Worm (Caenorhabditis elegans) whole organism, L1 larva: ENCODE data around the gene C26H9A.3.
A peak's percentile ranks its signal among the peaks of the same experiment; 100 is the strongest.

Experiments used
- F16B12.6 ChIP-seq: fragments of 150-350 bp; optimal IDR thresholded peaks from 2 replicates; lab custom pipeline; 2014; ENCODE audit warnings: missing biosample characterization, missing genetic modification characterization
- aha-1 ChIP-seq: fragments of 150-350 bp; optimal IDR thresholded peaks from 2 replicates; lab custom pipeline; 2014; ENCODE audit warnings: missing biosample characterization, missing genetic modification characterization
- alr-1 ChIP-seq: fragments of 200-800 bp; sonication (Bioruptor generic); optimal IDR thresholded peaks from 2 replicates; lab custom pipeline; 2018; ENCODE audit warnings: borderline replicate concordance, mild to moderate bottlenecking, missing genetic modification characterization, missing compliant biosample characterization
- aly-2 ChIP-seq: fragments of 150-350 bp; optimal IDR thresholded peaks from 2 replicates; lab custom pipeline; 2014; ENCODE audit warnings: missing biosample characterization, missing genetic modification characterization
- ceh-63 ChIP-seq: fragments of 200-800 bp; sonication (Bioruptor generic); optimal IDR thresholded peaks from 2 replicates; lab custom pipeline; 2018; ENCODE audit warnings: mild to moderate bottlenecking, missing genetic modification characterization, missing compliant biosample characterization
- ceh-88 ChIP-seq: fragments of 200-800 bp; sonication (Bioruptor generic); IDR thresholded peaks from 2 replicates; pipeline ENCODE4 v1.3.6; 2022; ENCODE audit warnings: missing genetic modification characterization, missing compliant biosample characterization
- ces-1 ChIP-seq: fragments of 150-350 bp; optimal IDR thresholded peaks from 2 replicates; lab custom pipeline; 2014; ENCODE audit warnings: missing biosample characterization, missing genetic modification reagents, missing genetic modification characterization
- dpl-1 ChIP-seq, 3 experiments: fragments of 150-350 bp in 2 of 3; sonication (generic microtip) in 1 of 3; optimal IDR thresholded peaks; 2 replicates each; lab custom pipeline; 2014 to 2017; ENCODE audit warnings: missing biosample characterization in 3 of 3, missing genetic modification characterization in 3 of 3, missing genetic modification reagents in 3 of 3
- dsc-1 ChIP-seq: sonication (generic microtip); optimal IDR thresholded peaks from 2 replicates; lab custom pipeline; 2016; ENCODE audit warnings: mild to moderate bottlenecking, missing genetic modification characterization, missing compliant biosample characterization
- efl-1 ChIP-seq, 4 experiments: fragments of 150-350 bp; optimal IDR thresholded peaks in 3 of 4; peaks in 1 of 4; 1 replicate in 1 of 4; 2 replicates in 3 of 4; lab custom pipeline; 2014; ENCODE audit warnings: missing biosample characterization in 2 of 4, missing genetic modification characterization in 2 of 4, missing genetic modification reagents in 2 of 4
- egl-27 ChIP-seq, 2 experiments: fragments of 150-350 bp in 1 of 2; sonication (generic microtip); optimal IDR thresholded peaks; 3 replicates each; lab custom pipeline; 2017 to 2018; ENCODE audit warnings: missing biosample characterization in 2 of 2, missing genetic modification characterization in 2 of 2, missing genetic modification reagents in 2 of 2
- elt-2 ChIP-seq: sonication (generic microtip); optimal IDR thresholded peaks from 2 replicates; lab custom pipeline; 2016; ENCODE audit warnings: missing genetic modification characterization, mild to moderate bottlenecking, inconsistent platforms, missing compliant biosample characterization, missing genetic modification reagents
- ets-5 ChIP-seq: fragments of 200-800 bp; sonication (Bioruptor generic); IDR thresholded peaks from 2 replicates; pipeline ENCODE4 v1.3.6; 2022; ENCODE audit warnings: missing genetic modification characterization, missing compliant biosample characterization
- fos-1 ChIP-seq: fragments of 150-350 bp; optimal IDR thresholded peaks from 2 replicates; lab custom pipeline; 2014; ENCODE audit warnings: missing biosample characterization, missing genetic modification characterization
- hlh-17 ChIP-seq: fragments of 200-800 bp; sonication (Bioruptor generic); optimal IDR thresholded peaks from 2 replicates; lab custom pipeline; 2018; ENCODE audit warnings: missing genetic modification characterization, mild to moderate bottlenecking, missing compliant biosample characterization, moderate library complexity, borderline replicate concordance
- hlh-4 ChIP-seq: sonication (generic microtip); optimal IDR thresholded peaks from 2 replicates; lab custom pipeline; 2016; ENCODE audit warnings: mild to moderate bottlenecking, missing genetic modification characterization, missing compliant biosample characterization
- hpl-2 ChIP-seq: fragments of 150-350 bp; optimal IDR thresholded peaks from 2 replicates; lab custom pipeline; 2014; ENCODE audit warnings: missing biosample characterization, missing genetic modification reagents, missing genetic modification characterization
- isw-1 ChIP-seq: fragments of 200-800 bp; sonication (Bioruptor generic); IDR thresholded peaks from 2 replicates; pipeline ENCODE4 v1.3.6; 2022; ENCODE audit warnings: missing genetic modification characterization, missing compliant biosample characterization
- jun-1 ChIP-seq: fragments of 150-350 bp; optimal IDR thresholded peaks from 2 replicates; lab custom pipeline; 2014; ENCODE audit warnings: missing biosample characterization, missing genetic modification reagents, missing genetic modification characterization
- lin-14 ChIP-seq: fragments of 200-800 bp; sonication (Bioruptor generic); optimal IDR thresholded peaks from 2 replicates; lab custom pipeline; 2018; ENCODE audit warnings: mild to moderate bottlenecking, missing genetic modification characterization, moderate library complexity, missing compliant biosample characterization
- lin-15B ChIP-seq: fragments of 150-350 bp; sonication (generic microtip); optimal IDR thresholded peaks from 3 replicates; lab custom pipeline; 2014; ENCODE audit warnings: missing biosample characterization, missing genetic modification characterization
- lir-3 ChIP-seq: sonication (generic microtip); optimal IDR thresholded peaks from 2 replicates; lab custom pipeline; 2016; ENCODE audit warnings: mild to moderate bottlenecking, missing genetic modification characterization, moderate library complexity, missing compliant biosample characterization; ENCODE audit not compliant: poor library complexity
- mep-1 ChIP-seq: fragments of 150-350 bp; optimal IDR thresholded peaks from 2 replicates; lab custom pipeline; 2014; ENCODE audit warnings: missing biosample characterization, missing genetic modification characterization
- nhr-12 ChIP-seq: sonication (generic microtip); optimal IDR thresholded peaks from 2 replicates; lab custom pipeline; 2017; ENCODE audit warnings: missing biosample characterization, missing genetic modification characterization
- nhr-19 ChIP-seq: fragments of 200-800 bp; sonication (Bioruptor generic); conservative IDR thresholded peaks from 2 replicates; pipeline ENCODE4 v1.3.6; 2022; ENCODE audit warnings: missing genetic modification characterization, missing compliant biosample characterization
- nhr-20 ChIP-seq: sonication (generic microtip); optimal IDR thresholded peaks from 2 replicates; lab custom pipeline; 2016; ENCODE audit warnings: mild to moderate bottlenecking, missing genetic modification characterization, missing compliant biosample characterization
- nhr-47 ChIP-seq: sonication (generic microtip); optimal IDR thresholded peaks from 2 replicates; lab custom pipeline; 2016; ENCODE audit warnings: mild to moderate bottlenecking, missing genetic modification characterization, moderate library complexity, missing compliant biosample characterization
- nhr-76 ChIP-seq: sonication (generic microtip); optimal IDR thresholded peaks from 2 replicates; lab custom pipeline; 2017; ENCODE audit warnings: missing biosample characterization, missing genetic modification characterization
- nhr-77 ChIP-seq: fragments of 150-350 bp; optimal IDR thresholded peaks from 2 replicates; lab custom pipeline; 2014; ENCODE audit warnings: missing biosample characterization, missing genetic modification characterization
- pag-3 ChIP-seq: sonication (generic microtip); optimal IDR thresholded peaks from 2 replicates; lab custom pipeline; 2017; ENCODE audit warnings: missing genetic modification characterization, mild to moderate bottlenecking, missing compliant biosample characterization, antibody characterized with exemption, borderline replicate concordance; ENCODE audit not compliant: insufficient read depth
- pqm-1 ChIP-seq: sonication (generic microtip); optimal IDR thresholded peaks from 3 replicates; lab custom pipeline; 2017; ENCODE audit warnings: missing biosample characterization, missing genetic modification characterization
- rnt-1 ChIP-seq: sonication (generic microtip); optimal IDR thresholded peaks from 2 replicates; lab custom pipeline; 2016; ENCODE audit warnings: mild to moderate bottlenecking, missing genetic modification characterization, moderate library complexity, missing compliant biosample characterization
- skn-1 ChIP-seq: fragments of 150-350 bp; optimal IDR thresholded peaks from 2 replicates; lab custom pipeline; 2014; ENCODE audit warnings: missing biosample characterization, missing genetic modification characterization
- snpc-4 ChIP-seq: fragments of 150-350 bp; optimal IDR thresholded peaks from 2 replicates; lab custom pipeline; 2014; ENCODE audit warnings: missing biosample characterization, missing genetic modification characterization
- snu-23 ChIP-seq: sonication (generic microtip); optimal IDR thresholded peaks from 2 replicates; lab custom pipeline; 2016; ENCODE audit warnings: missing genetic modification characterization, missing compliant biosample characterization
- sptf-1 ChIP-seq: fragments of 150-350 bp; optimal IDR thresholded peaks from 2 replicates; lab custom pipeline; 2014; ENCODE audit warnings: missing biosample characterization, missing genetic modification characterization
- sup-37 ChIP-seq: fragments of 200-800 bp; sonication (Bioruptor generic); optimal IDR thresholded peaks from 2 replicates; lab custom pipeline; 2018; ENCODE audit warnings: mild to moderate bottlenecking, missing genetic modification characterization, missing compliant biosample characterization
- tbx-2 ChIP-seq: sonication (generic microtip); optimal IDR thresholded peaks from 2 replicates; lab custom pipeline; 2016; ENCODE audit warnings: missing genetic modification characterization, missing compliant biosample characterization
- tlp-1 ChIP-seq: fragments of 150-350 bp; optimal IDR thresholded peaks from 2 replicates; lab custom pipeline; 2014; ENCODE audit warnings: missing biosample characterization, missing genetic modification characterization
- unc-62 ChIP-seq: fragments of 150-350 bp; optimal IDR thresholded peaks from 2 replicates; lab custom pipeline; 2014; ENCODE audit warnings: missing biosample characterization, missing genetic modification reagents, missing genetic modification characterization
- unc-86 ChIP-seq: sonication (generic microtip); optimal IDR thresholded peaks from 2 replicates; lab custom pipeline; 2016; ENCODE audit warnings: missing genetic modification characterization, missing compliant biosample characterization
- unc-98 ChIP-seq: fragments of 200-800 bp; sonication (Bioruptor generic); IDR thresholded peaks from 2 replicates; pipeline ENCODE4 v1.3.6; 2022; ENCODE audit warnings: missing genetic modification characterization, missing compliant biosample characterization
- vab-15 ChIP-seq: sonication (generic microtip); optimal IDR thresholded peaks from 2 replicates; lab custom pipeline; 2017; ENCODE audit warnings: missing genotype, mild to moderate bottlenecking, missing genetic modification characterization, missing compliant biosample characterization
- xbp-1 ChIP-seq: sonication (generic microtip); optimal IDR thresholded peaks from 2 replicates; lab custom pipeline; 2016; ENCODE audit warnings: missing genetic modification characterization, missing compliant biosample characterization
- ztf-11 ChIP-seq, 2 experiments: sonication (generic microtip); optimal IDR thresholded peaks; 2 replicates each; lab custom pipeline; 2016 to 2017; ENCODE audit warnings: missing genetic modification characterization in 2 of 2, missing biosample characterization in 1 of 2, missing compliant biosample characterization in 1 of 2
- ztf-4 ChIP-seq: fragments of 150-350 bp; optimal IDR thresholded peaks from 2 replicates; lab custom pipeline; 2014; ENCODE audit warnings: missing biosample characterization, missing genetic modification characterization

Gene C26H9A.3

DNA sequence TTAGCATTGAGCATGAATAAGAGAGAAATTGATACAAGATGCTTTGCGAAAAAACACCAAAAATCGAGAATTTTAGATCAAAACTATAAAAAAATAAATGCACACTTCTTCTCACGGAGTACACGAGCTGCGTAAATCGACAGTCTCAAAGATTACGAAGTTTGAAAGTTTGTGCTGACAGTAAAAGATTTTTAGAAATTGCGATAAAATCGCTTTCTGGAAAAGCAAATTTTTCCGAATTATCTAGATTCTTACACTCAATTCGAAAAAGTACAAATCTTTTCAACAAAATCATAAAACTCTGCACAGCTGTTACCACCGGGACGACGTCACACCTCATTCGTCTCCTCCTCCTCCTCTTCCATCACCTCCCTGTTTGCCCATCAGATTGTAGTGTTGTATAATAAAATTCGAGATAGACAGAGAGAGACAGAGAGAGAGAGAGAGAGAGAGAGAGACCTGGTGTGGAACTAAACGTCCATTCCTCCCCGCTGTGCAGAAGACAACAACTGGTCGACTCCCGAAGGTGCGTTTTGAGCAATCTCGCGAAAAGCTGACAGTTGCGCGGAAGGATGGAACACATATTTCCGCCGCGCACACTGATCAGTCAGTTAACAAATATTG lies 24.0 kb downstream of the C26H9A.3 start (continued):
- no peak for TF ChIP-seq unc-86 (tag; lab: Kevin White, UChicago)
- TF ChIP-seq skn-1 (tag; lab: Kevin White, UChicago): no peak
- no peak for TF ChIP-seq unc-98 (GFP tag; lab: Robert Waterston, UW)
- TF ChIP-seq pqm-1 (tag; lab: Kevin White, UChicago): no peak
- no peak for TF ChIP-seq ets-5 (GFP tag; lab: Robert Waterston, UW)
- TF ChIP-seq aha-1: no peak
- TF ChIP-seq lin-14 (GFP tag; lab: Kevin White, UChicago): peak; percentile 62
- TF ChIP-seq nhr-77 (tag; lab: Kevin White, UChicago): no peak

DNA sequence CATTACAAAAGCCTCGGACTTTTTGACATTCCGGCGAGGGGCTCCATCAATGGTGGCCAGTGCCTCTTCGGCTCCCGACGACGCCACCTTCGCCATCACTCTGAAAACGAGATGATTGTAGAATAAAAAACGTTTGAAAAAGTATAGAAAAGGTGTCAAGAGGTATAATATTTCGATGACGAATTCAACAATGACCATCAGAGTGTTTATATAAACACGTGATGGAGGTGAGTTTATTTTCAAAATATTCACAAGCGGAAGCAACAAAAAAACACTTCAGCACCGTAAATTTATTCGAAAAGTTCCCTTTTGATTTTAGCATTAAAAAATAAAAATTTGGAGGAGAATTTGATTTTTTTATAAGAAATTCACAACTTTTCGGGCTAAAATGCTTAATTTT lies 24.6 kb downstream of the C26H9A.3 start, which contains the start of gene efa-6:
Gene efa-6, minus strand, starts transcription at position 101 of the 400 bp plus-strand sequence.
- TF ChIP-seq skn-1 (tag; lab: Kevin White, UChicago): no peak
- no peak for TF ChIP-seq nhr-19
- no peak for TF ChIP-seq nhr-76 (tag; lab: Kevin White, UChicago)
- no peak for TF ChIP-seq lir-3 (tag; lab: Kevin White, UChicago)
- no peak for TF ChIP-seq jun-1 (tag; lab: Kevin White, UChicago)
- no peak for TF ChIP-seq snu-23
- no peak for TF ChIP-seq rnt-1
- TF ChIP-seq sptf-1: no peak
- TF ChIP-seq nhr-20 (tag; lab: Kevin White, UChicago): no peak
- TF ChIP-seq isw-1 (GFP tag; lab: Robert Waterston, UW): no peak
- no peak for TF ChIP-seq dpl-1 (GFP tag; optimal IDR thresholded peaks at IDR 0.05; lab: Kevin White, UChicago)

DNA sequence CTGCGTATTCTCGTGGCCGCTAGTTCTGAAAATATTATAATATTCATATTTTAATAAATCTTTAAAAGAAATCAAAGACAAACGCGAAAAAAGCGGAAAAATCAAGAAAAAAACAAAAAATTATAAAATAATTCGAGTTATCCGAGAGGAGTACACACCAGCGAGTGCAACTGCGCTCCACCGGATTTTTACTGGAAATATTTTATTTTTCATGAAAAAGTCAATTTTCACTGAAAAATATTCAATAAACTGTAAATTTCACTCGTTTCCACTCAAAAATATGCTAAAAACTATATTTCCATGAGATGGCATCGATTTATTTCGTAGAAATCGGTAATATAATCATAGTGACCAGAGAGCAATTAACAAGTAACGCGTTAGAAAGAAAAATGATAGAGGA lies 33.8 kb downstream of the C26H9A.3 start, which contains the start of gene Y55D9A.2:
Gene Y55D9A.2, minus strand, starts transcription at position 31 of the 400 bp plus-strand sequence.
- TF ChIP-seq snu-23 (peak; percentile 64), dpl-1 (GFP tag; optimal IDR thresholded peaks at IDR 0.05; lab: Kevin White, UChicago) (peak; percentile 19 to 62 (median 27)), nhr-19 (no peak; the same call in 1 of the 2 replicates), aha-1 (no peak), hlh-4 (no peak), skn-1 (tag; lab: Kevin White, UChicago) (peak; percentile 18), lin-14 (GFP tag; lab: Kevin White, UChicago) (peak; percentile 35), vab-15 (tag; lab: Kevin White, UChicago) (peak; percentile 53), pqm-1 (tag; lab: Kevin White, UChicago) (no peak), elt-2 (no peak), ztf-4 (no peak), nhr-47 (tag; lab: Kevin White, UChicago) (no peak), tbx-2 (tag; lab: Kevin White, UChicago) (peak; percentile 45), nhr-20 (tag; lab: Kevin White, UChicago) (peak; percentile 17), nhr-12 (tag; lab: Kevin White, UChicago) (no peak), ceh-63 (GFP tag; lab: Kevin White, UChicago) (no peak), sup-37 (no peak), lin-15B (tag; lab: Kevin White, UChicago) (peak; percentile 55), egl-27 (tag; optimal IDR thresholded peaks at IDR 0.05; lab: Kevin White, UChicago) (no peak), tlp-1 (tag; lab: Kevin White, UChicago) (no peak), mep-1 (peak; percentile 71), ztf-11 (tag; optimal IDR thresholded peaks at IDR 0.05; lab: Kevin White, UChicago) (peak in 1 of 2 experiments; percentile 12), dsc-1 (no peak), sptf-1 (no peak), hlh-17 (GFP tag; lab: Kevin White, UChicago) (no peak), hpl-2 (GFP tag; lab: Kevin White, UChicago) (no peak), efl-1 (optimal IDR thresholded peaks at IDR 0.05; lab: Kevin White, UChicago) (peak; percentile 48 to 52), efl-1 (GFP tag; optimal IDR thresholded peaks at IDR 0.05 in 1 of 2; lab: Kevin White, UChicago) (peak; percentile 57 to 89), pag-3 (tag; lab: Kevin White, UChicago) (no peak), alr-1 (tag; lab: Kevin White, UChicago) (no peak), aly-2 (tag; lab: Kevin White, UChicago) (peak; percentile 75), unc-62 (GFP tag; lab: Kevin White, UChicago) (no peak), ces-1 (GFP tag; lab: Kevin White, UChicago) (no peak), xbp-1 (tag; lab: Kevin White, UChicago) (peak; percentile 56), ceh-88 (GFP tag; lab: Robert Waterston, UW) (no peak), fos-1 (no peak), nhr-76 (tag; lab: Kevin White, UChicago) (no peak), snpc-4 (no peak), F16B12.6 (tag; lab: Kevin White, UChicago) (peak; percentile 13)
